2 worm cellular contexts compared by ENCODE assay signal in genomic region chrIII:8741276-8741860, ce11.
TF ChIP-seq lines count a peak whose summit lies in the region.

pdhk-2 (minus strand) TSS chrIII:8741412.

TF ChIP-seq in whole organism, L4 larva, 104 proteins besides CTCF, POLR2A, EP300 and RAD21 (continued from another document):
- TF ChIP-seq spr-3 (GFP tag; optimal IDR thresholded peaks at IDR 0.05; lab: Kevin White, UChicago) (peak; percentile 65), daf-12 (tag; optimal IDR thresholded peaks at IDR 0.05; lab: Kevin White, UChicago) (no peak), dmd-6 (GFP tag; IDR thresholded peaks at IDR 0.05; lab: Robert Waterston, UW) (peak; percentile 94), T26A8.4 (GFP tag; IDR thresholded peaks at IDR 0.05; lab: Robert Waterston, UW) (peak; percentile 93), saeg-2 (GFP tag; IDR thresholded peaks at IDR 0.05; lab: Robert Waterston, UW) (peak; percentile 77; the same call in 1 of the 2 replicates), php-3 (GFP tag; IDR thresholded peaks at IDR 0.05; lab: Robert Waterston, UW) (0 out of 2 replicates have a peak, but pooled peaks have one; percentile 57), mes-2 (tag; optimal IDR thresholded peaks at IDR 0.05; lab: Kevin White, UChicago; ENCODE audit: poor library complexity, severe bottlenecking) (peak; percentile 91), egl-43 (GFP tag; IDR thresholded peaks at IDR 0.05; lab: Robert Waterston, UW) (no peak), dmd-8 (GFP tag; IDR thresholded peaks at IDR 0.05; lab: Robert Waterston, UW) (peak; percentile 61; the same call in 1 of the 2 replicates), gei-8 (GFP tag; optimal IDR thresholded peaks at IDR 0.05; lab: Kevin White, UChicago) (peak; percentile 26), mxl-2 (GFP tag; conservative IDR thresholded peaks at IDR 0.05; lab: Robert Waterston, UW) (no peak), tra-1 (GFP tag; IDR thresholded peaks at IDR 0.05; lab: Robert Waterston, UW) (peak; percentile 59; the same call in 1 of the 2 replicates), ama-1 (optimal IDR thresholded peaks at IDR 0.05; lab: Kevin White, UChicago) (peak; percentile 81), hlh-30 (tag; optimal IDR thresholded peaks at IDR 0.05; lab: Kevin White, UChicago; ENCODE audit: insufficient read depth) (peak; percentile 87), nhr-11 (tag; optimal IDR thresholded peaks at IDR 0.05; lab: Kevin White, UChicago) (peak; percentile 72), mdl-1 (tag; optimal IDR thresholded peaks at IDR 0.05; lab: Kevin White, UChicago) (peak in 1 of 2 experiments; percentile 82), hmg-1.1 (GFP tag; IDR thresholded peaks at IDR 0.05; lab: Robert Waterston, UW) (peak; percentile 91), hif-1 (tag; optimal IDR thresholded peaks at IDR 0.05; lab: Kevin White, UChicago) (peak; percentile 46 to 87), nhr-41 (GFP tag; IDR thresholded peaks at IDR 0.05; lab: Robert Waterston, UW) (no peak), mep-1 (tag; optimal IDR thresholded peaks at IDR 0.05; lab: Kevin White, UChicago) (peak; percentile 96), ZK337.2 (GFP tag; IDR thresholded peaks at IDR 0.05; lab: Robert Waterston, UW) (0 out of 2 replicates have a peak, but pooled peaks have one; percentile 44), T20F7.1 (GFP tag; optimal IDR thresholded peaks at IDR 0.05; lab: Kevin White, UChicago) (peak; percentile 89), lin-1 (GFP tag; IDR thresholded peaks at IDR 0.05; lab: Robert Waterston, UW) (peak; percentile 55; the same call in 1 of the 2 replicates), F10B5.3 (tag; optimal IDR thresholded peaks at IDR 0.05; lab: Kevin White, UChicago) (peak; percentile 68), dmd-9 (GFP tag; IDR thresholded peaks at IDR 0.05; lab: Robert Waterston, UW) (peak; percentile 82), ctbp-1 (GFP tag; IDR thresholded peaks at IDR 0.05; lab: Robert Waterston, UW) (peak; percentile 90)

TF ChIP-seq in whole organism, late embryonic, 69 proteins besides CTCF, POLR2A, EP300 and RAD21 (continued from another document):
- TF ChIP-seq ama-1 (optimal IDR thresholded peaks at IDR 0.05; lab: Kevin White, UChicago) (no peak), ceh-18 (tag; optimal IDR thresholded peaks at IDR 0.05; lab: Kevin White, UChicago) (peak; percentile 82), ceh-31 (tag; optimal IDR thresholded peaks at IDR 0.05; lab: Kevin White, UChicago) (peak; percentile 82), fkh-10 (GFP tag; optimal IDR thresholded peaks at IDR 0.05; lab: Kevin White, UChicago) (no peak), ceh-6 (GFP tag; optimal IDR thresholded peaks at IDR 0.05; lab: Kevin White, UChicago) (peak; percentile 73)
